Worm (Caenorhabditis elegans) whole organism, young adult: Measurements from ENCODE around the gene nhr-230.

Experiments used
- D2030.7 ChIP-seq: fragments of 200-800 bp; sonication (Bioruptor generic); IDR thresholded peaks from 2 replicates; pipeline ENCODE4 v1.3.6; 2022; ENCODE audit warnings: missing genetic modification reagents, missing genetic modification characterization, missing compliant biosample characterization
- Y67H2A.10 ChIP-seq: fragments of 200-800 bp; sonication (Bioruptor generic); conservative IDR thresholded peaks from 2 replicates; pipeline ENCODE4 v1.3.6; 2022; ENCODE audit warnings: missing genetic modification reagents, missing genetic modification characterization, missing compliant biosample characterization
- aptf-2 ChIP-seq: fragments of 200-800 bp; sonication (Bioruptor generic); conservative IDR thresholded peaks from 2 replicates; pipeline ENCODE4 v1.3.6; 2022; ENCODE audit warnings: missing genetic modification reagents, missing genetic modification characterization, missing compliant biosample characterization
- bed-1 ChIP-seq: fragments of 200-800 bp; sonication (Bioruptor generic); IDR thresholded peaks from 2 replicates; pipeline ENCODE4 v1.3.6; 2022; ENCODE audit warnings: missing genetic modification reagents, missing genetic modification characterization, missing compliant biosample characterization
- hlh-26 ChIP-seq: fragments of 200-800 bp; sonication (Bioruptor generic); conservative IDR thresholded peaks from 2 replicates; pipeline ENCODE4 v1.3.6; 2022; ENCODE audit warnings: missing genetic modification reagents, missing genetic modification characterization, missing compliant biosample characterization
- let-526 ChIP-seq: fragments of 200-800 bp; sonication (Bioruptor generic); IDR thresholded peaks from 2 replicates; pipeline ENCODE4 v1.3.6; 2022; ENCODE audit warnings: missing genetic modification reagents, missing genetic modification characterization, missing compliant biosample characterization
- pha-4 ChIP-seq: fragments of 150-350 bp; sonication (generic microtip); optimal IDR thresholded peaks from 2 replicates; lab custom pipeline; 2014; ENCODE audit warnings: missing biosample characterization, missing genetic modification reagents, missing genetic modification characterization
- sdz-38 ChIP-seq: sonication (generic microtip); optimal IDR thresholded peaks from 2 replicates; lab custom pipeline; 2016; ENCODE audit warnings: missing genotype, missing genetic modification characterization, missing compliant biosample characterization
- ztf-18 ChIP-seq: sonication (generic microtip); optimal IDR thresholded peaks from 2 replicates; lab custom pipeline; 2016; ENCODE audit warnings: missing genotype, mild to moderate bottlenecking, missing genetic modification characterization, missing compliant biosample characterization

DNA sequence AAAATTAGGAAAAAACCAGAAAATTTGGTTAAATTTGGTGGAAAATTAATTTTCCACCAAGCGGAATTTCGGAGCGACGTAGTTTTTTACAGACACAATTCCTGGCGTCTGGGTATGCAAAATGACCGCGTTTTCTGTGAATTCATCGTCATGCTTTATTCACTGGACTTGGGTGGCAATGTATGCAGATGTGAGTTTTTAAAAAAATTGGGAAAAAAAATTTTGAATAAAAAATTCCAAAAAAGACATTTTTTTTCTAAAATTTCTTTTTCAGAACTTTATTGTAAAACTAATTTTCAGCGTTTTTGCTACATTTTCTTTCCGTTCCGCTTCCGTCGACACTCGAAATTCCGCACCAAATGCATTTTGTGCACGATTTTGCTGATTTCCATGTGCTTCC lies 35.2 kb upstream of the nhr-230 start, which contains the start of gene C54E10.7:
- no peak for TF ChIP-seq aptf-2 (GFP tag; lab: Robert Waterston, UW)
- no peak for TF ChIP-seq hlh-26
- no peak for TF ChIP-seq sdz-38 (tag; lab: Kevin White, UChicago)
- no peak for TF ChIP-seq D2030.7
- TF ChIP-seq ztf-18 (tag; lab: Kevin White, UChicago): no peak
- TF ChIP-seq pha-4 (tag; lab: Kevin White, UChicago): no peak
- TF ChIP-seq let-526 (GFP tag; lab: Robert Waterston, UW): no peak
- TF ChIP-seq bed-1: no peak
- no peak for TF ChIP-seq Y67H2A.10 (GFP tag; lab: Robert Waterston, UW)
